Fruit fly (Drosophila melanogaster): ENCODE data around the gene CG3223.
A peak's percentile ranks its signal among the peaks of the same experiment; 100 is the strongest.

CG3223 gene

dm6 chr3R:8027203-8027688 lies 18.0 kb downstream of the CG3223 start:
- 0 out of 3 replicates have a peak, but pooled peaks have one; percentile 7 for TF ChIP-seq CG34422 (GFP tag; IDR thresholded peaks at IDR 0.05)
- no peak for TF ChIP-seq CG4854 (GFP tag; optimal IDR thresholded peaks at IDR 0.05)
- TF ChIP-seq CG2120 (GFP tag; optimal IDR thresholded peaks at IDR 0.05), result peak; percentile 77
- TF ChIP-seq nerfin-1 (tag; optimal IDR thresholded peaks at IDR 0.05), result peak; percentile 61
- peak; percentile 87 for TF ChIP-seq nom (GFP tag; optimal IDR thresholded peaks at IDR 0.05)
- TF ChIP-seq fu2 (GFP tag; optimal IDR thresholded peaks at IDR 0.05), result peak; percentile 25
- no peak for TF ChIP-seq CG8089 (GFP tag; optimal IDR thresholded peaks at IDR 0.05)
- TF ChIP-seq pita (GFP tag; optimal IDR thresholded peaks at IDR 0.05), result no peak
- no peak for TF ChIP-seq CG1024 (GFP tag; IDR thresholded peaks at IDR 0.05)
- TF ChIP-seq dpn (GFP tag; optimal IDR thresholded peaks at IDR 0.05), result peak in 1 of 2 experiments; percentile 89
- no peak for TF ChIP-seq cg (GFP tag; optimal IDR thresholded peaks at IDR 0.05)
- TF ChIP-seq ind (GFP tag; optimal IDR thresholded peaks at IDR 0.05), result peak; percentile 55
- peak; percentile 70 for TF ChIP-seq Fer2 (tag; optimal IDR thresholded peaks at IDR 0.05)
- no peak for TF ChIP-seq C15 (GFP tag; IDR thresholded peaks at IDR 0.05)
- TF ChIP-seq Taf1 (GFP tag; IDR thresholded peaks at IDR 0.05), result no peak
- TF ChIP-seq prd (optimal IDR thresholded peaks at IDR 0.05), result no peak
- TF ChIP-seq prd (GFP tag; IDR thresholded peaks at IDR 0.05), result peak; percentile 75
- TF ChIP-seq CG16813 (GFP tag; IDR thresholded peaks at IDR 0.05; ENCODE audit: partially characterized antibody), result no peak
- TF ChIP-seq B-H1 (GFP tag; IDR thresholded peaks at IDR 0.05), result peak; percentile 41; the same call in 2 of the 3 replicates
- TF ChIP-seq CG11560 (tag; IDR thresholded peaks at IDR 0.05), result no peak
- TF ChIP-seq H2.0 (GFP tag; IDR thresholded peaks at IDR 0.05), result peak; percentile 70
- no peak for TF ChIP-seq Hr39 (optimal IDR thresholded peaks at IDR 0.05)
- peak; percentile 74; the same call in 2 of the 4 replicates for TF ChIP-seq chinmo (GFP tag; IDR thresholded peaks at IDR 0.05; ENCODE audit: partially characterized antibody)
- TF ChIP-seq Tbp (GFP tag; optimal IDR thresholded peaks at IDR 0.05), result no peak
- TF ChIP-seq CG10543 (GFP tag; optimal IDR thresholded peaks at IDR 0.05), result peak; percentile 84
- peak; percentile 74 for TF ChIP-seq Nf-YC (tag; optimal IDR thresholded peaks at IDR 0.05)
- peak; percentile 83 for TF ChIP-seq CG17829 (tag; optimal IDR thresholded peaks at IDR 0.05)
- TF ChIP-seq pb (GFP tag; optimal IDR thresholded peaks at IDR 0.05), result no peak
- peak; percentile 85 for TF ChIP-seq CG10431 (GFP tag; optimal IDR thresholded peaks at IDR 0.05)
- TF ChIP-seq fru (optimal IDR thresholded peaks at IDR 0.05), result no peak
- TF ChIP-seq zen2 (GFP tag; IDR thresholded peaks at IDR 0.05; ENCODE audit: partially characterized antibody), result no peak
- TF ChIP-seq Gug (GFP tag; IDR thresholded peaks at IDR 0.05), result peak; percentile 2; the same call in 1 of the 4 replicates
- TF ChIP-seq CG18262 (tag; optimal IDR thresholded peaks at IDR 0.05), result peak; percentile 91
- no peak for TF ChIP-seq CG8290 (GFP tag; optimal IDR thresholded peaks at IDR 0.05)
- no peak for TF ChIP-seq CG8290 (tag; optimal IDR thresholded peaks at IDR 0.05)
- TF ChIP-seq run (tag; optimal IDR thresholded peaks at IDR 0.05), result peak; percentile 90
- TF ChIP-seq sqz (GFP tag; optimal IDR thresholded peaks at IDR 0.05), result no peak
- peak; percentile 80 for TF ChIP-seq lmd (GFP tag; IDR thresholded peaks at IDR 0.05)
- peak; percentile 53 for TF ChIP-seq CG13123 (GFP tag; optimal IDR thresholded peaks at IDR 0.05)
- peak; percentile 13 for TF ChIP-seq Lhr (GFP tag; optimal IDR thresholded peaks at IDR 0.05)
- TF ChIP-seq btn (GFP tag; optimal IDR thresholded peaks at IDR 0.05), result no peak
- TF ChIP-seq Atf6 (GFP tag; IDR thresholded peaks at IDR 0.05), result no peak; the same call in 1 of the 2 replicates
- no peak for TF ChIP-seq sens (GFP tag)
- TF ChIP-seq Meics (GFP tag; optimal IDR thresholded peaks at IDR 0.05), result peak; percentile 91
- peak; percentile 81 for TF ChIP-seq oc (tag; optimal IDR thresholded peaks at IDR 0.05)
- peak; percentile 91 for TF ChIP-seq NfI (GFP tag; optimal IDR thresholded peaks at IDR 0.05)
- no peak for TF ChIP-seq CG7357 (GFP tag; IDR thresholded peaks at IDR 0.05)
- TF ChIP-seq ttk (GFP tag; IDR thresholded peaks at IDR 0.05), result peak; percentile 81
- TF ChIP-seq CG17186 (GFP tag; optimal IDR thresholded peaks at IDR 0.05), result no peak
- TF ChIP-seq CG4617 (GFP tag; optimal IDR thresholded peaks at IDR 0.05; ENCODE audit: borderline replicate concordance), result peak; percentile 67
- TF ChIP-seq CG4328 (GFP tag; optimal IDR thresholded peaks at IDR 0.05), result peak; percentile 64
- no peak for TF ChIP-seq TFAM (GFP tag; optimal IDR thresholded peaks at IDR 0.05)
- TF ChIP-seq cad (GFP tag; optimal IDR thresholded peaks at IDR 0.05), result no peak
